Fruit fly (Drosophila melanogaster) whole organism, adult: ENCODE data around the gene Spn31A.

Source experiments
- CG11617 ChIP-seq: fragments of 200-800 bp; sonication (Bioruptor generic); optimal IDR thresholded peaks from 2 replicates; lab custom pipeline; 2017; ENCODE audit warnings: mild to moderate bottlenecking, missing biosample characterization, missing genetic modification reagents, missing genetic modification characterization
- CG12768 ChIP-seq: fragments of 200-800 bp; sonication (Bioruptor generic); optimal IDR thresholded peaks from 2 replicates; lab custom pipeline; 2017; ENCODE audit warnings: missing biosample characterization, missing genetic modification characterization, mild to moderate bottlenecking, moderate library complexity, missing genetic modification reagents
- CG14711 ChIP-seq: fragments of 200-800 bp; sonication (Bioruptor generic); optimal IDR thresholded peaks from 2 replicates; lab custom pipeline; 2018; ENCODE audit warnings: missing biosample characterization, mild to moderate bottlenecking, missing genetic modification characterization, moderate library complexity
- CG1620 ChIP-seq: fragments of 200-800 bp; sonication (Bioruptor generic); optimal IDR thresholded peaks from 2 replicates; lab custom pipeline; 2016; ENCODE audit warnings: missing biosample characterization, missing genetic modification characterization
- CG33017 ChIP-seq: fragments of 200-800 bp; sonication (Bioruptor generic); optimal IDR thresholded peaks from 2 replicates; lab custom pipeline; 2018; ENCODE audit warnings: missing biosample characterization, mild to moderate bottlenecking, missing genetic modification characterization, moderate library complexity
- CG5204 ChIP-seq: fragments of 200-800 bp; sonication (Bioruptor generic); optimal IDR thresholded peaks from 2 replicates; lab custom pipeline; 2016; ENCODE audit warnings: missing biosample characterization, missing genetic modification characterization
- CG7045 ChIP-seq: fragments of 200-800 bp; sonication (Bioruptor generic); optimal IDR thresholded peaks from 2 replicates; lab custom pipeline; 2017; ENCODE audit warnings: missing biosample characterization, mild to moderate bottlenecking, missing genetic modification characterization
- Clk ChIP-seq: fragments of 200-800 bp; sonication (Bioruptor generic); optimal IDR thresholded peaks from 2 replicates; lab custom pipeline; 2017; ENCODE audit warnings: missing biosample characterization, missing genetic modification characterization
- Crg-1 ChIP-seq: fragments of 200-800 bp; sonication (Bioruptor generic); optimal IDR thresholded peaks from 2 replicates; lab custom pipeline; 2016; ENCODE audit warnings: missing biosample characterization, missing genetic modification characterization
- Hr96 ChIP-seq: fragments of 200-800 bp; sonication (Bioruptor generic); optimal IDR thresholded peaks from 2 replicates; lab custom pipeline; 2016; ENCODE audit warnings: missing biosample characterization, missing genetic modification characterization
- Mnt ChIP-seq: fragments of 200-800 bp; sonication (Bioruptor generic); optimal IDR thresholded peaks from 2 replicates; lab custom pipeline; 2016; ENCODE audit warnings: missing biosample characterization, mild to moderate bottlenecking, missing genetic modification characterization
- bab1 ChIP-seq: fragments of 200-800 bp; sonication (Bioruptor generic); optimal IDR thresholded peaks from 3 replicates; lab custom pipeline; 2019; ENCODE audit warnings: missing biosample characterization, mild to moderate bottlenecking, missing genetic modification characterization, moderate library complexity
- cic ChIP-seq: fragments of 200-800 bp; sonication (Bioruptor generic); optimal IDR thresholded peaks from 2 replicates; lab custom pipeline; 2017; ENCODE audit warnings: missing biosample characterization, mild to moderate bottlenecking, missing genetic modification characterization, moderate library complexity
- cnc ChIP-seq, 2 experiments: fragments of >200 bp; optimal IDR thresholded peaks; 2 replicates each; lab custom pipeline; 2017
- kay ChIP-seq: fragments of 200-800 bp; sonication (Bioruptor generic); peaks from one replicate; lab custom pipeline; 2016; ENCODE audit warnings: missing biosample characterization, missing genetic modification characterization, borderline replicate concordance
- ovo ChIP-seq: fragments of 200-800 bp; sonication (Bioruptor generic); optimal IDR thresholded peaks from 2 replicates; lab custom pipeline; 2016; ENCODE audit warnings: missing biosample characterization, missing genetic modification characterization
- pad ChIP-seq: fragments of 200-800 bp; sonication (Bioruptor generic); optimal IDR thresholded peaks from 3 replicates; lab custom pipeline; 2017; ENCODE audit warnings: missing biosample characterization, missing genetic modification characterization, mild to moderate bottlenecking, moderate library complexity, missing genetic modification reagents
- tj ChIP-seq: fragments of 200-800 bp; sonication (Bioruptor generic); optimal IDR thresholded peaks from 3 replicates; lab custom pipeline; 2017; ENCODE audit warnings: missing biosample characterization, mild to moderate bottlenecking, missing genetic modification characterization, moderate library complexity
- toe ChIP-seq: fragments of 200-800 bp; sonication (Bioruptor generic); optimal IDR thresholded peaks from 2 replicates; lab custom pipeline; 2016; ENCODE audit warnings: missing biosample characterization, missing genetic modification characterization

Gene Spn31A

DNA sequence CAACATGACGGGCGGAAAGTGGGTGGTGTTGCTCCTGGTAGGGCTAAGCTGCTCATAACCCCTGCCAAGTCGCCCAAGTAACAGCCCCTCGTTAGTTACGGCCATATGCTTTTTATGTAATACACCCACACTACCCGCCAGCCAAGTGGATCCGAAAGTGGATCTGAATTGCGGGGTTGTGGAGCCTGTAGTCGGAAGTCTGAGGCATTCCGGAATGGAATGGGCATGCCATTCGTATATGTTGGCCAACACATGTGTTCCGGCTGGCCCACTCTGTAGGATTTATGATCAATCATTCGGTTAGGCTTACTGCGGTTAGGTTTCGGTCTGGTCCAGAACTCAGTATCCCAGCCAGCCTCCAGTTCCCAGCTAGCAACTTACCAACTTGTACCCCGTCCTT is 35.5 kb downstream of the Spn31A start:
- no peak for TF ChIP-seq bab1 (GFP tag; lab: Kevin White, UChicago)
- TF ChIP-seq Crg-1 (GFP tag; lab: Kevin White, UChicago): no peak
- TF ChIP-seq tj (GFP tag; lab: Kevin White, UChicago): no peak
- TF ChIP-seq CG7045 (GFP tag; lab: Kevin White, UChicago): no peak
- no peak for TF ChIP-seq Mnt (GFP tag; lab: Kevin White, UChicago)
- no peak for TF ChIP-seq pad
- no peak for TF ChIP-seq CG14711
- no peak for TF ChIP-seq CG5204
- no peak for TF ChIP-seq CG33017 (tag; lab: Kevin White, UChicago)
- TF ChIP-seq kay (GFP tag; lab: Kevin White, UChicago): no peak
- no peak for TF ChIP-seq Hr96 (GFP tag; lab: Kevin White, UChicago)
- TF ChIP-seq ovo (GFP tag; lab: Kevin White, UChicago): no peak
- TF ChIP-seq Clk (GFP tag; lab: Kevin White, UChicago): no peak
- TF ChIP-seq toe (GFP tag; lab: Kevin White, UChicago): no peak
- TF ChIP-seq CG11617 (GFP tag; lab: Kevin White, UChicago): no peak
- TF ChIP-seq CG12768 (GFP tag; lab: Kevin White, UChicago): no peak
- no peak for TF ChIP-seq cic (GFP tag; lab: Kevin White, UChicago)
- TF ChIP-seq CG1620 (GFP tag; lab: Kevin White, UChicago): no peak

DNA sequence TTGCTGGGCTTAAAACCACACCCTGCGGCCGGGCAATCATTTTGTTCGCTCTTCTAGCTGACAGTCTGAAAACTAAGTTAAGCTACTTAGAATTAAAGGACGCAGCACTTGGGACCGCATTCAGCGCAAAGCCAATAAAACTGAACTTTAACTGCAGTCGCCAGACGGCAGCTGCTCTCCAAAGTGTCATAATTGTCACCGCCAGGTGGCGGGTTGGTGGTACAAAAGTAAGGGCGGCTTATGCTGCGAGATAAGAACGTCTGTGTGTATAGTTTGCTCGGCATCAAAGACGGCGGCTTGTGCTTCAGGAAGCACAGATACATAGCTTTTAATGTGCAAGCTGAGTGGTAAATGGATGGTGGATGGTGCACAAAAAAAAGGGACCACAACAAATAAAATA is 48.1 kb downstream of the Spn31A start:
- TF ChIP-seq CG11617 (GFP tag; lab: Kevin White, UChicago): no peak
- TF ChIP-seq CG14711: no peak
- TF ChIP-seq tj (GFP tag; lab: Kevin White, UChicago): no peak
- TF ChIP-seq Crg-1 (GFP tag; lab: Kevin White, UChicago): no peak
- no peak for TF ChIP-seq cnc (optimal IDR thresholded peaks at IDR 0.05; lab: Kevin White, UChicago)
- no peak for TF ChIP-seq pad
- TF ChIP-seq Clk (GFP tag; lab: Kevin White, UChicago): no peak
- TF ChIP-seq CG1620 (GFP tag; lab: Kevin White, UChicago): no peak
